Worm (Caenorhabditis elegans) whole organism, early embryonic: Measurements from ENCODE around the gene C16C8.18.

ENCODE experiments used
- F13C5.2 ChIP-seq: sonication (generic microtip); optimal IDR thresholded peaks from 2 replicates; lab custom pipeline; 2017; ENCODE audit warnings: mild to moderate bottlenecking, missing genetic modification characterization, inconsistent platforms, missing compliant biosample characterization
- aly-1 ChIP-seq: sonication (generic microtip); optimal IDR thresholded peaks from 2 replicates; lab custom pipeline; 2016; ENCODE audit warnings: missing genetic modification characterization, missing compliant biosample characterization
- ama-1 ChIP-seq: fragments of 150-350 bp; optimal IDR thresholded peaks from 2 replicates; lab custom pipeline; 2014
- ceh-13 ChIP-seq: fragments of 200-800 bp; sonication (Bioruptor generic); optimal IDR thresholded peaks from 2 replicates; lab custom pipeline; 2018; ENCODE audit warnings: mild to moderate bottlenecking, missing genetic modification characterization, missing compliant biosample characterization
- ceh-36 ChIP-seq: sonication (generic microtip); optimal IDR thresholded peaks from 2 replicates; lab custom pipeline; 2016; ENCODE audit warnings: missing genetic modification characterization, inconsistent platforms, missing compliant biosample characterization
- flt-1 ChIP-seq: fragments of 200-800 bp; sonication (Bioruptor generic); IDR thresholded peaks from 2 replicates; pipeline ENCODE4 v1.3.6; 2022; ENCODE audit warnings: missing genetic modification characterization, missing compliant biosample characterization
- hmbx-1 ChIP-seq: sonication (generic microtip); optimal IDR thresholded peaks from 2 replicates; lab custom pipeline; 2016; ENCODE audit warnings: mild to moderate bottlenecking, missing genetic modification characterization, missing compliant biosample characterization
- hmg-4 ChIP-seq: fragments of 200-800 bp; sonication (Bioruptor generic); optimal IDR thresholded peaks from 2 replicates; lab custom pipeline; 2018; ENCODE audit warnings: mild to moderate bottlenecking, missing genetic modification characterization, missing compliant biosample characterization
- pes-1 ChIP-seq: fragments of 200-800 bp; sonication (Bioruptor generic); IDR thresholded peaks from 2 replicates; pipeline ENCODE4 v1.3.6; 2022; ENCODE audit warnings: missing genetic modification reagents, missing genetic modification characterization, missing compliant biosample characterization
- tbx-11 ChIP-seq: fragments of 200-800 bp; sonication (Bioruptor generic); IDR thresholded peaks from 2 replicates; pipeline ENCODE4 v1.3.6; 2022; ENCODE audit warnings: missing genetic modification characterization, missing compliant biosample characterization
- tbx-37 ChIP-seq: fragments of 200-800 bp; sonication (Bioruptor generic); conservative IDR thresholded peaks from 2 replicates; pipeline ENCODE4 v1.3.6; 2022; ENCODE audit warnings: missing genetic modification reagents, missing genetic modification characterization, missing compliant biosample characterization
- tra-4 ChIP-seq: sonication (generic microtip); optimal IDR thresholded peaks from 2 replicates; lab custom pipeline; 2017; ENCODE audit warnings: missing genetic modification characterization, missing compliant biosample characterization

ce11 chrII:3446647-3447046, 17.1 kb downstream of the C16C8.18 start, which contains the start of the genes C16C8.20 and gldi-6:
- TF ChIP-seq ceh-13 (GFP tag; lab: Kevin White, UChicago) (no peak), aly-1 (tag; lab: Kevin White, UChicago) (no peak), ceh-36 (tag; lab: Kevin White, UChicago) (no peak), tbx-11 (GFP tag; lab: Robert Waterston, UW) (no peak), ama-1 (lab: Kevin White, UChicago) (no peak), pes-1 (GFP tag; lab: Robert Waterston, UW) (no peak), hmg-4 (no peak), flt-1 (no peak), F13C5.2 (tag; lab: Kevin White, UChicago) (no peak), tra-4 (tag; lab: Kevin White, UChicago) (no peak), hmbx-1 (no peak), tbx-37 (GFP tag; lab: Robert Waterston, UW) (no peak)
